Worm (Caenorhabditis elegans): ENCODE data around the gene vps-16.

vps-16 gene

ce11 chrIII:6395706-6396232, 37.3 kb upstream of the vps-16 start, which contains the start of gene oatr-1 (continued):
- TF ChIP-seq ces-1 (GFP tag; optimal IDR thresholded peaks at IDR 0.05) (no peak), lin-38 (GFP tag; IDR thresholded peaks at IDR 0.05) (no peak), D1046.2 (GFP tag; IDR thresholded peaks at IDR 0.05) (no peak), snpc-1.2 (GFP tag; IDR thresholded peaks at IDR 0.05) (no peak), T20F7.1 (GFP tag; optimal IDR thresholded peaks at IDR 0.05) (no peak), lin-15B (tag; optimal IDR thresholded peaks at IDR 0.05) (no peak), rbr-2 (tag; optimal IDR thresholded peaks at IDR 0.05) (no peak), nhr-28 (tag; optimal IDR thresholded peaks at IDR 0.05) (peak; percentile 48), zfp-2 (tag; optimal IDR thresholded peaks at IDR 0.05) (no peak), ceh-20 (GFP tag; IDR thresholded peaks at IDR 0.05) (no peak), php-3 (GFP tag; IDR thresholded peaks at IDR 0.05) (no peak), aly-2 (tag; optimal IDR thresholded peaks at IDR 0.05) (no peak), hlh-11 (tag; optimal IDR thresholded peaks at IDR 0.05) (peak; percentile 25), mxl-2 (GFP tag; conservative IDR thresholded peaks at IDR 0.05) (no peak), ama-1 (optimal IDR thresholded peaks at IDR 0.05) (no peak), dmd-8 (GFP tag; IDR thresholded peaks at IDR 0.05) (no peak), lin-1 (GFP tag; IDR thresholded peaks at IDR 0.05) (no peak), T26A8.4 (GFP tag; IDR thresholded peaks at IDR 0.05) (no peak), lin-29 (GFP tag; IDR thresholded peaks at IDR 0.05) (no peak), daf-16 (GFP tag; optimal IDR thresholded peaks at IDR 0.05) (no peak), daf-16 (tag; optimal IDR thresholded peaks at IDR 0.05) (peak; percentile 41), aha-1 (tag) (peak; percentile 49), vab-7 (GFP tag; IDR thresholded peaks at IDR 0.05) (no peak), nhr-11 (tag; optimal IDR thresholded peaks at IDR 0.05) (no peak), lir-3 (tag; optimal IDR thresholded peaks at IDR 0.05) (no peak), F49E8.2 (tag; optimal IDR thresholded peaks at IDR 0.05; ENCODE audit: borderline replicate concordance) (no peak), nhr-102 (tag; optimal IDR thresholded peaks at IDR 0.05) (no peak), ceh-62 (tag; optimal IDR thresholded peaks at IDR 0.05) (no peak), mdt-29 (GFP tag; IDR thresholded peaks at IDR 0.05) (no peak), ceh-28 (tag; optimal IDR thresholded peaks at IDR 0.05) (no peak), gei-8 (GFP tag; optimal IDR thresholded peaks at IDR 0.05) (no peak), mep-1 (tag; optimal IDR thresholded peaks at IDR 0.05) (no peak), jun-1 (tag; optimal IDR thresholded peaks at IDR 0.05) (no peak), zag-1 (tag; optimal IDR thresholded peaks at IDR 0.05) (no peak), fos-1 (tag; optimal IDR thresholded peaks at IDR 0.05) (no peak), attf-4 (tag; optimal IDR thresholded peaks at IDR 0.05) (no peak), hlh-30 (tag; optimal IDR thresholded peaks at IDR 0.05; ENCODE audit: insufficient read depth) (no peak), spr-3 (GFP tag; optimal IDR thresholded peaks at IDR 0.05) (no peak), zip-11 (GFP tag; IDR thresholded peaks at IDR 0.05) (no peak)

DNA sequence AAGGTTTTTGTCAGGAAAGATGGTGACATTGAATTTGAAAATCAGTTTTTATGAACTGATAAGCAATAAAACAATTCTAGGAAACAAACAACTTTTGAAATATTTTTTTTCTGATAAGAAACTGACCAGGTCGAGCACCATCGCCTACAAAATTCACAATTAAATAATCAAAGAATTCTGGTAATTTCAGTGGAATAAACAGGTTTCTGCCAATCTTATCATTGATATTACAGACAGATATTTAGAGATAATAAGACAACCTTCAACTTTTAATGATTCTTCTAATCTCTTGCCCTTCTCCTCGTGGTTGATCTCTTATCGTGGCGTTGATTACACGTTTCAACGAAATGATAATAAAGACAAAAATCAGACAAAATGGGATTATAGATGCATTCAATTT, 36.7 kb upstream of the vps-16 start:
- TF ChIP-seq nhr-76 (tag; optimal IDR thresholded peaks at IDR 0.05): no peak
- TF ChIP-seq F49E8.2 (tag; optimal IDR thresholded peaks at IDR 0.05; ENCODE audit: borderline replicate concordance): no peak
- TF ChIP-seq nhr-6 (tag; optimal IDR thresholded peaks at IDR 0.05): no peak
- no peak for TF ChIP-seq zip-2 (tag; optimal IDR thresholded peaks at IDR 0.05)
- no peak for TF ChIP-seq ceh-62 (tag; optimal IDR thresholded peaks at IDR 0.05)
- no peak for TF ChIP-seq tra-1 (GFP tag; IDR thresholded peaks at IDR 0.05)
- TF ChIP-seq pha-4 (GFP tag; IDR thresholded peaks at IDR 0.05): no peak
- no peak for TF ChIP-seq pha-4 (tag; optimal IDR thresholded peaks at IDR 0.05)
- TF ChIP-seq tag-97 (GFP tag; IDR thresholded peaks at IDR 0.05): no peak
- TF ChIP-seq saeg-2 (GFP tag; IDR thresholded peaks at IDR 0.05): no peak
- TF ChIP-seq lsy-2 (tag; optimal IDR thresholded peaks at IDR 0.05): peak in 1 of 2 experiments; percentile 33
- no peak for TF ChIP-seq ama-1 (optimal IDR thresholded peaks at IDR 0.05)
- TF ChIP-seq sdz-12 (GFP tag; optimal IDR thresholded peaks at IDR 0.05): no peak
- no peak for TF ChIP-seq lin-38 (GFP tag; IDR thresholded peaks at IDR 0.05)
- no peak for TF ChIP-seq duxl-1 (tag; optimal IDR thresholded peaks at IDR 0.05; ENCODE audit: poor library complexity)
- TF ChIP-seq nhr-102 (tag; optimal IDR thresholded peaks at IDR 0.05): peak; percentile 80
- TF ChIP-seq php-3 (GFP tag; IDR thresholded peaks at IDR 0.05): no peak; the same call in none of the 2 replicates
- peak; percentile 31 for TF ChIP-seq nhr-77 (tag; optimal IDR thresholded peaks at IDR 0.05)
- TF ChIP-seq ZK546.5 (tag; optimal IDR thresholded peaks at IDR 0.05): no peak
- no peak for TF ChIP-seq R02D3.7 (tag; optimal IDR thresholded peaks at IDR 0.05)
- no peak for TF ChIP-seq ceh-32 (tag; optimal IDR thresholded peaks at IDR 0.05; ENCODE audit: poor library complexity)
